Worm (Caenorhabditis elegans): Measurements from ENCODE around the gene dao-3.

dao-3 gene

ce11 chrX:8069293-8069692 lies 17.1 kb downstream of the dao-3 start, which contains the start of gene C18A11.1:
C18A11.1 (plus strand) TSS chrX:8069328.
- TF ChIP-seq lsy-2 (tag; optimal IDR thresholded peaks at IDR 0.05) (no peak), cnd-1 (tag; optimal IDR thresholded peaks at IDR 0.05) (no peak), hlh-1 (tag; optimal IDR thresholded peaks at IDR 0.05) (no peak), zip-8 (tag; optimal IDR thresholded peaks at IDR 0.05) (no peak), mls-2 (tag; optimal IDR thresholded peaks at IDR 0.05) (no peak), ces-1 (GFP tag; optimal IDR thresholded peaks at IDR 0.05) (no peak), ztf-11 (tag; optimal IDR thresholded peaks at IDR 0.05) (no peak), nhr-76 (tag; optimal IDR thresholded peaks at IDR 0.05) (no peak), mep-1 (tag; optimal IDR thresholded peaks at IDR 0.05) (no peak), nhr-12 (tag; optimal IDR thresholded peaks at IDR 0.05) (no peak), nhr-28 (tag; optimal IDR thresholded peaks at IDR 0.05) (no peak)

DNA sequence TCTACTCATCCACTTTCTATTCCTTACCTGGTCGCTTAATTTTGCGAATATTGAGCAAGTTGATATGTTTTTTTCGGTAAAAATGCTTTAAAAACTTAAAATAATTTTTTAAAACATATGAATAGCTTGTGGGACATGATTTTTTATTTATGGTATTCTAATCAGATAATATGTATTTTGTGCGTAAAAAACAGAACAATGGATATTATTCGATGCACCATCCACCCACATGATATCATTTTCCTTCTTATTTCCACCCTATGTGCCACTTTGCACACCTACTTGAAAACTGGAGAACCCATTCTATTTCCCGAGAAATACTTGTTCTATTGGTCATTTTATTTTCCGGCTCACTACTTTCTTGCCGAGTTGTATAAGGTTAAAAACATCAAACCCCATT lies 19.1 kb downstream of the dao-3 start, which contains the start of gene C18A11.2:
C18A11.2 (plus strand) TSS at position 301 of the 400 bp plus-strand sequence.
- TF ChIP-seq lsy-2 (tag; optimal IDR thresholded peaks at IDR 0.05): no peak
- TF ChIP-seq elt-1 (tag; optimal IDR thresholded peaks at IDR 0.05; ENCODE audit: borderline replicate concordance, insufficient read depth): no peak
- no peak for TF ChIP-seq mep-1 (tag; optimal IDR thresholded peaks at IDR 0.05)
- TF ChIP-seq unc-120 (tag; optimal IDR thresholded peaks at IDR 0.05; ENCODE audit: poor library complexity, severe bottlenecking): no peak
- no peak for TF ChIP-seq flh-1 (GFP tag; optimal IDR thresholded peaks at IDR 0.05)
- TF ChIP-seq sptf-1 (tag; optimal IDR thresholded peaks at IDR 0.05): no peak
- no peak for TF ChIP-seq ceh-43 (GFP tag; optimal IDR thresholded peaks at IDR 0.05)
- no peak for TF ChIP-seq unc-62 (GFP tag; optimal IDR thresholded peaks at IDR 0.05)
- TF ChIP-seq hlh-1 (tag; optimal IDR thresholded peaks at IDR 0.05): no peak
- no peak for TF ChIP-seq elt-3 (tag; optimal IDR thresholded peaks at IDR 0.05)
- TF ChIP-seq snpc-4 (tag; optimal IDR thresholded peaks at IDR 0.05): no peak
- TF ChIP-seq M03D4.4 (tag; optimal IDR thresholded peaks at IDR 0.05): no peak
- TF ChIP-seq tbx-8 (GFP tag; optimal IDR thresholded peaks at IDR 0.05): no peak

DNA sequence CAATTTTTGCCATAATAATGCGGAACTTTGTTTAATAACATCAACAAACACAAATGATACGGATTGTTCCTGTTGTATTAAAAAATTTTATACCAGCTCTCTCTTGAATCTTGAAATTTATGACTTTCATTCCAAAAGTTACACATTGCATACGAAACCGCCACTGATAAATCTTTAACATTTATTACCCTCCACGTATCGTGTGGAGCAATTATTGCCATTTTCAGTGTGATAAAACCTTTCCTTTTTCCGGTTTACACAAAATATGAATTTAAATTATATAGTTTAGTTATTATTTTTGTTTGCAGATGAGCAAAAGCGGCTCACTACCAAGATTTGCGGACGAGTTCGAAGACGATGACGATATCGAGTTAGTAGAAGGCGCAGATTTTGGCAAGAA lies 25.5 kb downstream of the dao-3 start, which contains the start of gene C18A11.3:
C18A11.3 (plus strand) TSS at position 301 of the 400 bp plus-strand sequence.
- TF ChIP-seq ceh-39 (tag; optimal IDR thresholded peaks at IDR 0.05) (no peak), sptf-1 (tag; optimal IDR thresholded peaks at IDR 0.05) (no peak), nhr-12 (tag; optimal IDR thresholded peaks at IDR 0.05) (no peak), mls-2 (tag; optimal IDR thresholded peaks at IDR 0.05) (no peak), mab-5 (tag; optimal IDR thresholded peaks at IDR 0.05) (no peak), sem-2 (GFP tag; optimal IDR thresholded peaks at IDR 0.05) (no peak), zip-8 (tag; optimal IDR thresholded peaks at IDR 0.05) (no peak)

DNA sequence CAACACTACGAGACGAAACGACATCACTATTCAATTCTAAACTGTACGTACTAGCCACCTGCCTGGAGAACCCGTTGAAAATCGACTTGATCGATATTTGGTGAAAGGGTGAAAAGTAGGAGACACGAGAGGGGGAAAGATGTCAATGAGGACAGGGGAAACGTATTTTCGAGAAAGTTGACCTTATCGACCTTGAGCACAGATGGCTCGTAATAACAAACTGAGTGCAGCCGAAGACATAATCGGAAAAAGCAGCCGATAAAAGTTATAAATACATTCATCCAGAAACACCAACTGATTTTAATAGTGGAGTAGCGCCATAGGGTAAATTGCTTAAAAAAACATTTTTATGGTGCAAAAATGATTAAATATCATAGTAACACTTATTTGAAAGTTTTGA lies 26.4 kb downstream of the dao-3 start:
- TF ChIP-seq nhr-2 (tag; optimal IDR thresholded peaks at IDR 0.05): peak; percentile 17
- peak; percentile 1 for TF ChIP-seq ham-2 (GFP tag; optimal IDR thresholded peaks at IDR 0.05)
- TF ChIP-seq zip-8 (tag; optimal IDR thresholded peaks at IDR 0.05): no peak
- no peak for TF ChIP-seq flh-1 (GFP tag; optimal IDR thresholded peaks at IDR 0.05)
- TF ChIP-seq bed-3 (GFP tag; optimal IDR thresholded peaks at IDR 0.05): no peak
- no peak for TF ChIP-seq cnd-1 (tag; optimal IDR thresholded peaks at IDR 0.05)

DNA sequence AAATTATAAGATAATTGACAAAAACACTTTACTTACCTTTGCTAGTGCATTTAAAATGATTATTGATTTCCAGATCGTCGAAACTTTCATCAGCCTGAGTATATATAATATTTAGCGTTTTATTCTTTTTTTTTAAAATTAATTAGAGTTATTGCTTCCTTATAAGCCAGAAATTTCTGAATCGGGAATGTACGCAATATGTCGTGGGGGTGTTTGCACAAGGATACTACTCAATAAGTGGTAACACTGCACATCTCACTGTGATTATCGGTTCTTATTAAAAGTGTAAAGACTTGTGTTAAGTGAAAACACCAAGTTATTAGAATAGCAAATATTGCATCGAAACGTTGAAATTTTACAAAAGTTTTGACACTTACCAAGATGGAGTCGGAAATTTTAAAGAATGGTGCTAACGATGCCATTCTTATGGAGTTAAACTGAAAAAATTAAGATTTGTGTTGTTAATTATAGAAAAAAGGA lies 28.5 kb downstream of the dao-3 start, which contains the start of gene dim-1:
dim-1 (minus strand) TSS at position 430 of the 480 bp plus-strand sequence.
- no peak for TF ChIP-seq mls-2 (tag; optimal IDR thresholded peaks at IDR 0.05)
- peak; percentile 72 for TF ChIP-seq unc-120 (tag; optimal IDR thresholded peaks at IDR 0.05; ENCODE audit: poor library complexity, severe bottlenecking)
- TF ChIP-seq ces-1 (GFP tag; optimal IDR thresholded peaks at IDR 0.05): peak; percentile 52

- TF ChIP-seq hlh-1 (tag; optimal IDR thresholded peaks at IDR 0.05): peak; percentile 88
- TF ChIP-seq unc-120 (tag; optimal IDR thresholded peaks at IDR 0.05; ENCODE audit: poor library complexity, severe bottlenecking): peak; percentile 87
- peak; percentile 71 for TF ChIP-seq unc-62 (GFP tag; optimal IDR thresholded peaks at IDR 0.05)
- no peak for TF ChIP-seq flh-1 (GFP tag; optimal IDR thresholded peaks at IDR 0.05)
These were observed 31.9 kb downstream of the dao-3 start for ce11 chrX:8054478-8054877.

- TF ChIP-seq nhr-2 (tag; optimal IDR thresholded peaks at IDR 0.05) (no peak), ces-1 (GFP tag; optimal IDR thresholded peaks at IDR 0.05) (no peak), pha-4 (tag; optimal IDR thresholded peaks at IDR 0.05) (no peak), blmp-1 (tag; optimal IDR thresholded peaks at IDR 0.05) (no peak), sem-2 (GFP tag; optimal IDR thresholded peaks at IDR 0.05) (no peak), cnd-1 (tag; optimal IDR thresholded peaks at IDR 0.05) (no peak), tbx-8 (GFP tag; optimal IDR thresholded peaks at IDR 0.05) (no peak), lin-13 (tag; optimal IDR thresholded peaks at IDR 0.05) (no peak), elt-3 (tag; optimal IDR thresholded peaks at IDR 0.05) (no peak), mab-5 (tag; optimal IDR thresholded peaks at IDR 0.05) (peak; percentile 26), zip-8 (tag; optimal IDR thresholded peaks at IDR 0.05) (no peak), mep-1 (tag; optimal IDR thresholded peaks at IDR 0.05) (no peak), nhr-237 (tag; optimal IDR thresholded peaks at IDR 0.05) (no peak), unc-120 (tag; optimal IDR thresholded peaks at IDR 0.05; ENCODE audit: poor library complexity, severe bottlenecking) (peak; percentile 87), snpc-4 (tag; optimal IDR thresholded peaks at IDR 0.05) (no peak), nhr-28 (tag; optimal IDR thresholded peaks at IDR 0.05) (no peak), unc-62 (GFP tag; optimal IDR thresholded peaks at IDR 0.05) (peak; percentile 96), elt-1 (tag; optimal IDR thresholded peaks at IDR 0.05; ENCODE audit: borderline replicate concordance, insufficient read depth) (no peak), flh-1 (GFP tag; optimal IDR thresholded peaks at IDR 0.05) (no peak), drap-1 (GFP tag; optimal IDR thresholded peaks at IDR 0.05) (no peak), M03D4.4 (tag; optimal IDR thresholded peaks at IDR 0.05) (no peak), ceh-39 (tag; optimal IDR thresholded peaks at IDR 0.05) (no peak), ham-2 (GFP tag; optimal IDR thresholded peaks at IDR 0.05) (no peak), ceh-83 (GFP tag; optimal IDR thresholded peaks at IDR 0.05) (no peak), hlh-1 (tag; optimal IDR thresholded peaks at IDR 0.05) (peak; percentile 80)
These were observed 33.3 kb downstream of the dao-3 start for ce11 chrX:8053008-8053441.

Data from whole organism, mixed stage, embryonic.